Fruit fly (Drosophila melanogaster) whole organism, embryonic: ENCODE results near the gene Dlip2.

Experiments
- Bdp1 ChIP-seq: fragments of 200-800 bp; sonication (Bioruptor generic); optimal IDR thresholded peaks from 3 replicates; lab custom pipeline; 2016; ENCODE audit warnings: missing biosample characterization, missing genetic modification characterization
- Bgb ChIP-seq: fragments of 200-800 bp; sonication (Bioruptor generic); IDR thresholded peaks from 2 replicates; pipeline ENCODE4 v1.3.6; 2022; ENCODE audit warnings: missing biosample characterization, missing genetic modification characterization; ENCODE audit not compliant: partially characterized antibody
- Blimp-1 ChIP-seq: fragments of 200-800 bp; sonication (Bioruptor generic); optimal IDR thresholded peaks from 3 replicates; lab custom pipeline; 2018; ENCODE audit warnings: missing biosample characterization, missing genetic modification characterization, mild to moderate bottlenecking, moderate library complexity, missing genetic modification reagents
- CG1024 ChIP-seq: fragments of 200-800 bp; sonication (Bioruptor generic); IDR thresholded peaks from 2 replicates; pipeline ENCODE4 v1.3.6; 2022; ENCODE audit warnings: missing biosample characterization, missing genetic modification characterization
- CG10654 ChIP-seq: fragments of 200-800 bp; sonication (Bioruptor generic); optimal IDR thresholded peaks from 2 replicates; lab custom pipeline; 2016; ENCODE audit warnings: missing biosample characterization, missing genetic modification characterization
- CG10979 ChIP-seq: fragments of 200-800 bp; sonication (Bioruptor generic); optimal IDR thresholded peaks from 2 replicates; lab custom pipeline; 2018; ENCODE audit warnings: missing biosample characterization, mild to moderate bottlenecking, missing genetic modification characterization, moderate library complexity
- CG11093 ChIP-seq: fragments of 200-800 bp; sonication (Bioruptor generic); IDR thresholded peaks from 3 replicates; pipeline ENCODE4 v1.3.6; 2022; ENCODE audit warnings: missing biosample characterization, missing genetic modification characterization
- CG12104 ChIP-seq: fragments of 200-800 bp; sonication (Bioruptor generic); optimal IDR thresholded peaks from 3 replicates; lab custom pipeline; 2016; ENCODE audit warnings: missing biosample characterization, missing genetic modification characterization
- CG13296 ChIP-seq: fragments of 200-800 bp; sonication (Bioruptor generic); optimal IDR thresholded peaks from 3 replicates; lab custom pipeline; 2018; ENCODE audit warnings: missing biosample characterization, mild to moderate bottlenecking, missing genetic modification characterization
- CG1602 ChIP-seq: fragments of 200-800 bp; sonication (Bioruptor generic); optimal IDR thresholded peaks from 3 replicates; lab custom pipeline; 2016; ENCODE audit warnings: missing biosample characterization, missing genetic modification characterization
- CG16779 ChIP-seq: fragments of 200-800 bp; sonication (Bioruptor generic); IDR thresholded peaks from 2 replicates; pipeline ENCODE4 v1.3.6; 2022; ENCODE audit warnings: missing biosample characterization, missing genetic modification characterization
- CG17829 ChIP-seq: fragments of 200-800 bp; optimal IDR thresholded peaks from 2 replicates; lab custom pipeline; 2019; ENCODE audit warnings: missing biosample characterization, mild to moderate bottlenecking, missing genetic modification characterization, moderate library complexity
- CG18619 ChIP-seq: fragments of 200-800 bp; sonication (Bioruptor generic); optimal IDR thresholded peaks from 3 replicates; lab custom pipeline; 2017; ENCODE audit warnings: missing biosample characterization, mild to moderate bottlenecking, missing genetic modification characterization
- CG30431 ChIP-seq: fragments of 200-800 bp; sonication (Bioruptor generic); optimal IDR thresholded peaks from 2 replicates; lab custom pipeline; 2017; ENCODE audit warnings: missing biosample characterization, missing genetic modification characterization
- CG31224 ChIP-seq: fragments of 200-800 bp; sonication (Bioruptor generic); IDR thresholded peaks from 2 replicates; pipeline ENCODE4 v1.3.6; 2022; ENCODE audit warnings: missing biosample characterization, missing genetic modification characterization
- CG3163 ChIP-seq: fragments of 200-800 bp; sonication (Bioruptor generic); optimal IDR thresholded peaks from 3 replicates; lab custom pipeline; 2016; ENCODE audit warnings: missing biosample characterization, missing genetic modification characterization
- CG4282 ChIP-seq: fragments of 200-800 bp; sonication (Bioruptor generic); optimal IDR thresholded peaks from 2 replicates; lab custom pipeline; 2016; ENCODE audit warnings: missing biosample characterization, missing genetic modification characterization
- CG7357 ChIP-seq: fragments of 200-800 bp; sonication (Bioruptor generic); IDR thresholded peaks from 3 replicates; pipeline ENCODE4 v1.3.6; 2022; ENCODE audit warnings: missing biosample characterization, missing genetic modification characterization
- CG7372 ChIP-seq: fragments of 200-800 bp; sonication (Bioruptor generic); IDR thresholded peaks from 2 replicates; pipeline ENCODE4 v1.3.6; 2022; ENCODE audit warnings: missing biosample characterization, missing genetic modification characterization
- CG8359 ChIP-seq: fragments of 200-800 bp; sonication (Bioruptor generic); optimal IDR thresholded peaks from 2 replicates; lab custom pipeline; 2017; ENCODE audit warnings: missing biosample characterization, mild to moderate bottlenecking, missing genetic modification characterization, borderline replicate concordance
- CG8765 ChIP-seq: fragments of 200-800 bp; sonication (Bioruptor generic); IDR thresholded peaks from 2 replicates; pipeline ENCODE4 v1.3.6; 2022; ENCODE audit warnings: missing biosample characterization, missing genetic modification characterization
- CG9797 ChIP-seq: fragments of 200-800 bp; sonication (Bioruptor generic); optimal IDR thresholded peaks from 3 replicates; lab custom pipeline; 2018; ENCODE audit warnings: missing biosample characterization, mild to moderate bottlenecking, missing genetic modification characterization
- CHES-1-like ChIP-seq: fragments of 200-800 bp; sonication (Bioruptor generic); optimal IDR thresholded peaks from 2 replicates; lab custom pipeline; 2016; ENCODE audit warnings: missing biosample characterization, missing genetic modification characterization
- Fer1 ChIP-seq: fragments of 200-800 bp; sonication (Bioruptor generic); optimal IDR thresholded peaks from 2 replicates; lab custom pipeline; 2017; ENCODE audit warnings: missing biosample characterization, mild to moderate bottlenecking, missing genetic modification characterization
- Nf-YC ChIP-seq: fragments of 200-800 bp; optimal IDR thresholded peaks from 3 replicates; lab custom pipeline; 2019; ENCODE audit warnings: missing biosample characterization, mild to moderate bottlenecking, missing genetic modification characterization, moderate library complexity
- NfI ChIP-seq: fragments of 200-800 bp; sonication (Bioruptor generic); optimal IDR thresholded peaks from 3 replicates; lab custom pipeline; 2018; ENCODE audit warnings: missing biosample characterization, mild to moderate bottlenecking, missing genetic modification characterization, moderate library complexity
- Ssrp ChIP-seq: fragments of 200-800 bp; sonication (Bioruptor generic); optimal IDR thresholded peaks from 2 replicates; lab custom pipeline; 2018; ENCODE audit warnings: missing biosample characterization, mild to moderate bottlenecking, missing genetic modification characterization, moderate library complexity
- Xrp1 ChIP-seq: fragments of 200-800 bp; sonication (Bioruptor generic); IDR thresholded peaks from 2 replicates; pipeline ENCODE4 v1.3.6; 2022; ENCODE audit warnings: missing biosample characterization, missing genetic modification characterization
- az2 ChIP-seq: fragments of 200-800 bp; sonication (Bioruptor generic); optimal IDR thresholded peaks from 3 replicates; lab custom pipeline; 2016; ENCODE audit warnings: missing biosample characterization, missing genetic modification characterization
- btn ChIP-seq: fragments of 200-800 bp; sonication (Bioruptor generic); optimal IDR thresholded peaks from 2 replicates; lab custom pipeline; 2016; ENCODE audit warnings: missing biosample characterization, missing genetic modification characterization
- croc ChIP-seq: fragments of 200-800 bp; sonication (Bioruptor generic); conservative IDR thresholded peaks from 3 replicates; pipeline ENCODE4 v1.3.6; 2022; ENCODE audit warnings: missing biosample characterization, missing genetic modification characterization
- disco-r ChIP-seq: fragments of 200-800 bp; sonication (Bioruptor generic); optimal IDR thresholded peaks from 2 replicates; lab custom pipeline; 2016; ENCODE audit warnings: missing biosample characterization, missing genetic modification characterization
- dm ChIP-seq: fragments of 200-800 bp; sonication (Bioruptor generic); optimal IDR thresholded peaks from 3 replicates; lab custom pipeline; 2016; ENCODE audit warnings: missing biosample characterization, missing genetic modification characterization
- emc ChIP-seq: fragments of 200-800 bp; sonication (Bioruptor generic); optimal IDR thresholded peaks from 2 replicates; lab custom pipeline; 2016; ENCODE audit warnings: missing biosample characterization, missing genetic modification characterization
- grau ChIP-seq: fragments of 200-800 bp; optimal IDR thresholded peaks from 3 replicates; lab custom pipeline; 2019; ENCODE audit warnings: missing biosample characterization, mild to moderate bottlenecking, missing genetic modification characterization, moderate library complexity
- lbe ChIP-seq: fragments of 200-800 bp; sonication (Bioruptor generic); optimal IDR thresholded peaks from 2 replicates; lab custom pipeline; 2016; ENCODE audit warnings: missing biosample characterization, mild to moderate bottlenecking, missing genetic modification characterization
- lov ChIP-seq, 2 experiments: fragments of 200-800 bp in 1 of 2; fragments of >200 bp in 1 of 2; sonication (Bioruptor generic) in 1 of 2; IDR thresholded peaks in 1 of 2; optimal IDR thresholded peaks in 1 of 2; 2 replicates in 1 of 2; 3 replicates in 1 of 2; pipeline versions ENCODE4 v1.3.6 to Lab custom; 2017 to 2022; ENCODE audit warnings: missing biosample characterization in 1 of 2, missing genetic modification characterization in 1 of 2
- mam ChIP-seq: fragments of 200-800 bp; sonication (Bioruptor generic); optimal IDR thresholded peaks from 3 replicates; lab custom pipeline; 2016; ENCODE audit warnings: missing biosample characterization, missing genetic modification characterization
- nau ChIP-seq: fragments of 200-800 bp; sonication (Bioruptor generic); optimal IDR thresholded peaks from 3 replicates; lab custom pipeline; 2017; ENCODE audit warnings: missing biosample characterization, mild to moderate bottlenecking, missing genetic modification characterization, missing genetic modification reagents
- otp ChIP-seq: fragments of 200-800 bp; sonication (Bioruptor generic); IDR thresholded peaks from 3 replicates; pipeline ENCODE4, ENCODE4 v1.3.6; 2022; ENCODE audit warnings: missing biosample characterization, missing genetic modification characterization
- p53 ChIP-seq: fragments of 200-800 bp; sonication (Bioruptor generic); optimal IDR thresholded peaks from 2 replicates; lab custom pipeline; 2016; ENCODE audit warnings: missing biosample characterization, missing genetic modification characterization
- pita ChIP-seq: fragments of 200-800 bp; sonication (Bioruptor generic); optimal IDR thresholded peaks from 2 replicates; lab custom pipeline; 2017; ENCODE audit warnings: missing biosample characterization, mild to moderate bottlenecking, missing genetic modification characterization
- scrt ChIP-seq: fragments of 200-800 bp; sonication (Bioruptor generic); optimal IDR thresholded peaks from 2 replicates; lab custom pipeline; 2018; ENCODE audit warnings: missing biosample characterization, mild to moderate bottlenecking, missing genetic modification characterization, moderate library complexity
- seq ChIP-seq: fragments of 200-800 bp; sonication (Bioruptor generic); IDR thresholded peaks from 2 replicates; pipeline ENCODE4 v1.3.6; 2022; ENCODE audit warnings: missing biosample characterization, missing genetic modification characterization
- sna ChIP-seq: fragments of 200-800 bp; sonication (Bioruptor generic); IDR thresholded peaks from 2 replicates; pipeline ENCODE4 v1.3.6; 2022; ENCODE audit warnings: missing biosample characterization, missing genetic modification characterization; ENCODE audit not compliant: partially characterized antibody
- stc ChIP-seq: fragments of 200-800 bp; sonication (Bioruptor generic); IDR thresholded peaks from 2 replicates; pipeline ENCODE4 v1.3.6; 2022; ENCODE audit warnings: missing biosample characterization, missing genetic modification characterization
- tio ChIP-seq: fragments of 200-800 bp; sonication (Bioruptor generic); optimal IDR thresholded peaks from 2 replicates; lab custom pipeline; 2017; ENCODE audit warnings: missing biosample characterization, missing genetic modification characterization, inconsistent platforms
- toy ChIP-seq: fragments of 200-800 bp; sonication (Bioruptor generic); IDR thresholded peaks from 2 replicates; pipeline ENCODE4 v1.3.6; 2022; ENCODE audit warnings: missing biosample characterization, missing genetic modification characterization
- tx ChIP-seq: fragments of 200-800 bp; sonication (Bioruptor generic); optimal IDR thresholded peaks from 2 replicates; lab custom pipeline; 2016; ENCODE audit warnings: missing biosample characterization, missing genetic modification characterization
- vvl ChIP-seq: fragments of 200-800 bp; sonication (Bioruptor generic); IDR thresholded peaks from 2 replicates; pipeline ENCODE4 v1.3.6; 2022; ENCODE audit warnings: missing biosample characterization, missing genetic modification characterization
- zfh1 ChIP-seq: fragments of 200-800 bp; sonication (Bioruptor generic); IDR thresholded peaks from 3 replicates; pipeline ENCODE4 v1.3.6; 2022; ENCODE audit warnings: missing biosample characterization, missing genetic modification characterization

Gene Dlip2

dm6 chr3R:4663068-4663467 lies 17.6 kb upstream of the Dlip2 start (continued):
- peak; percentile 73 for TF ChIP-seq Fer1
- TF ChIP-seq CG8359 (GFP tag; lab: Kevin White, UChicago), result peak; percentile 80
- no peak for TF ChIP-seq lbe (GFP tag; lab: Kevin White, UChicago)
- TF ChIP-seq Bdp1, result no peak
- TF ChIP-seq Blimp-1 (GFP tag; lab: Kevin White, UChicago), result peak; percentile 89
- peak; percentile 46 for TF ChIP-seq Ssrp
- no peak for TF ChIP-seq CG3163 (GFP tag; lab: Kevin White, UChicago)
- TF ChIP-seq CG10654 (GFP tag; lab: Kevin White, UChicago), result peak; percentile 77
- TF ChIP-seq CG9797, result no peak
- TF ChIP-seq vvl (GFP tag; lab: Robert Waterston, UW), result peak; percentile 94
- peak; percentile 61 for TF ChIP-seq mam (GFP tag; lab: Kevin White, UChicago)
- peak; percentile 36 for TF ChIP-seq p53 (GFP tag; lab: Kevin White, UChicago)
- peak; percentile 74; the same call in 2 of the 3 replicates for TF ChIP-seq otp
- TF ChIP-seq CG7372 (GFP tag; lab: Robert Waterston, UW), result peak; percentile 75
- TF ChIP-seq tx (GFP tag; lab: Kevin White, UChicago), result peak; percentile 4
- TF ChIP-seq croc (GFP tag; lab: Robert Waterston, UW), result peak; percentile 77; the same call in 2 of the 3 replicates
- peak; percentile 53 for TF ChIP-seq CG1602
- TF ChIP-seq lov (optimal IDR thresholded peaks at IDR 0.05; lab: Kevin White, UChicago), result no peak
- peak; percentile 91 for TF ChIP-seq lov (GFP tag; IDR thresholded peaks at IDR 0.05; lab: Robert Waterston, UW)
- peak; percentile 67 for TF ChIP-seq scrt
- TF ChIP-seq Bgb (GFP tag; lab: Robert Waterston, UW), result no peak
- peak; percentile 73 for TF ChIP-seq nau
- peak; percentile 74 for TF ChIP-seq CG7357 (GFP tag; lab: Robert Waterston, UW)
- TF ChIP-seq CG12104 (GFP tag; lab: Kevin White, UChicago), result peak; percentile 38
- TF ChIP-seq toy (GFP tag; lab: Robert Waterston, UW), result no peak
- peak; percentile 56 for TF ChIP-seq CG13296 (GFP tag; lab: Kevin White, UChicago)
- TF ChIP-seq az2, result peak; percentile 59
- peak; percentile 59 for TF ChIP-seq tio
- peak; percentile 60 for TF ChIP-seq seq (GFP tag; lab: Robert Waterston, UW)
- TF ChIP-seq emc (GFP tag; lab: Kevin White, UChicago), result no peak
- TF ChIP-seq CG18619 (GFP tag; lab: Kevin White, UChicago), result peak; percentile 29
- peak; percentile 94 for TF ChIP-seq CG10979
- TF ChIP-seq zfh1 (GFP tag; lab: Robert Waterston, UW), result peak; percentile 93
- no peak for TF ChIP-seq dm (GFP tag; lab: Kevin White, UChicago)
- TF ChIP-seq Nf-YC (tag; lab: Kevin White, UChicago), result peak; percentile 29
- TF ChIP-seq CG4282, result no peak
- peak; percentile 39 for TF ChIP-seq btn (GFP tag; lab: Kevin White, UChicago)
- TF ChIP-seq CG31224 (GFP tag; lab: Robert Waterston, UW), result peak; percentile 51; the same call in 1 of the 2 replicates
- TF ChIP-seq Xrp1 (GFP tag; lab: Robert Waterston, UW), result peak; percentile 94
- peak; percentile 19 for TF ChIP-seq disco-r (GFP tag; lab: Kevin White, UChicago)
- peak; percentile 87 for TF ChIP-seq CG1024 (GFP tag; lab: Robert Waterston, UW)
- TF ChIP-seq grau (tag; lab: Kevin White, UChicago), result peak; percentile 67
- peak; percentile 84 for TF ChIP-seq stc
- peak; percentile 94 for TF ChIP-seq CG17829 (tag; lab: Kevin White, UChicago)
- TF ChIP-seq NfI (GFP tag; lab: Kevin White, UChicago), result peak; percentile 35
- peak; percentile 31 for TF ChIP-seq CHES-1-like
- TF ChIP-seq CG30431, result peak; percentile 11
- TF ChIP-seq CG8765 (GFP tag; lab: Robert Waterston, UW), result peak; percentile 85; the same call in 1 of the 2 replicates
- TF ChIP-seq CG16779, result no peak
- TF ChIP-seq pita (GFP tag; lab: Kevin White, UChicago), result no peak
- TF ChIP-seq CG11093 (GFP tag; lab: Robert Waterston, UW), result peak; percentile 78
- no peak for TF ChIP-seq sna (GFP tag; lab: Robert Waterston, UW)
